Worm (Caenorhabditis elegans) whole organism, young adult: ENCODE results near the gene acs-7.

Source experiments
- B0019.2 ChIP-seq: fragments of 200-800 bp; sonication (Bioruptor generic); conservative IDR thresholded peaks from 2 replicates; pipeline ENCODE4 v1.3.6; 2022; ENCODE audit warnings: missing genetic modification reagents, missing genetic modification characterization, missing compliant biosample characterization
- D2030.7 ChIP-seq: fragments of 200-800 bp; sonication (Bioruptor generic); IDR thresholded peaks from 2 replicates; pipeline ENCODE4 v1.3.6; 2022; ENCODE audit warnings: missing genetic modification reagents, missing genetic modification characterization, missing compliant biosample characterization
- F22D6.2 ChIP-seq: sonication (generic microtip); optimal IDR thresholded peaks from 2 replicates; lab custom pipeline; 2016; ENCODE audit warnings: mild to moderate bottlenecking, missing genetic modification characterization, missing compliant biosample characterization
- F37B4.10 ChIP-seq: fragments of 200-800 bp; sonication (Bioruptor generic); IDR thresholded peaks from 2 replicates; pipeline ENCODE4 v1.3.6; 2022; ENCODE audit warnings: missing genetic modification characterization, missing compliant biosample characterization
- F39B2.1 ChIP-seq: fragments of 200-800 bp; sonication (Bioruptor generic); IDR thresholded peaks from 2 replicates; pipeline ENCODE4 v1.3.6; 2022; ENCODE audit warnings: missing genetic modification reagents, missing genetic modification characterization, missing compliant biosample characterization
- K11D2.4 ChIP-seq: fragments of 200-800 bp; sonication (Bioruptor generic); IDR thresholded peaks from 2 replicates; pipeline ENCODE4 v1.3.6; 2022; ENCODE audit warnings: missing genetic modification reagents, missing genetic modification characterization, missing compliant biosample characterization
- Y56A3A.18 ChIP-seq: fragments of 200-800 bp; sonication (Bioruptor generic); IDR thresholded peaks from 2 replicates; pipeline ENCODE4 v1.3.6; 2022; ENCODE audit warnings: missing genetic modification reagents, missing genetic modification characterization, missing compliant biosample characterization
- Y79H2A.3 ChIP-seq: fragments of 200-800 bp; sonication (Bioruptor generic); conservative IDR thresholded peaks from 2 replicates; pipeline ENCODE4 v1.3.6; 2022; ENCODE audit warnings: missing genetic modification reagents, missing genetic modification characterization, missing compliant biosample characterization
- ZK185.1 ChIP-seq: sonication (generic microtip); optimal IDR thresholded peaks from 2 replicates; lab custom pipeline; 2016; ENCODE audit warnings: mild to moderate bottlenecking, missing genetic modification characterization, missing compliant biosample characterization; ENCODE audit not compliant: poor library complexity, severe bottlenecking
- athp-1 ChIP-seq: sonication (generic microtip); optimal IDR thresholded peaks from 2 replicates; lab custom pipeline; 2017; ENCODE audit warnings: mild to moderate bottlenecking, missing genetic modification characterization, missing compliant biosample characterization
- attf-3 ChIP-seq: fragments of 200-800 bp; sonication (Bioruptor generic); conservative IDR thresholded peaks from 2 replicates; pipeline ENCODE4 v1.3.6; 2022; ENCODE audit warnings: missing genetic modification reagents, missing genetic modification characterization, missing compliant biosample characterization
- ccch-3 ChIP-seq: fragments of 200-800 bp; sonication (Bioruptor generic); optimal IDR thresholded peaks from 2 replicates; lab custom pipeline; 2018; ENCODE audit warnings: mild to moderate bottlenecking, missing genetic modification characterization, missing compliant biosample characterization
- cebp-1 ChIP-seq, 2 experiments: fragments of 200-800 bp in 1 of 2; sonication (Bioruptor generic) in 1 of 2; sonication (generic microtip) in 1 of 2; IDR thresholded peaks in 1 of 2; optimal IDR thresholded peaks in 1 of 2; 2 replicates each; pipeline versions ENCODE4 v1.3.6 to Lab custom; 2017 to 2022; ENCODE audit warnings: missing compliant biosample characterization in 2 of 2, missing genetic modification characterization in 2 of 2, mild to moderate bottlenecking in 1 of 2, missing genetic modification reagents in 1 of 2, moderate library complexity in 1 of 2
- ceh-100 ChIP-seq: fragments of 200-800 bp; sonication (Bioruptor generic); IDR thresholded peaks from 2 replicates; pipeline ENCODE4 v1.3.6; 2022; ENCODE audit warnings: missing genetic modification reagents, missing genetic modification characterization, missing compliant biosample characterization
- ceh-40 ChIP-seq: fragments of 200-800 bp; sonication (Bioruptor generic); IDR thresholded peaks from 2 replicates; pipeline ENCODE4 v1.3.6; 2022; ENCODE audit warnings: missing genetic modification characterization, missing compliant biosample characterization
- ceh-79 ChIP-seq: sonication (generic microtip); optimal IDR thresholded peaks from 2 replicates; lab custom pipeline; 2017; ENCODE audit warnings: mild to moderate bottlenecking, missing genetic modification characterization, missing compliant biosample characterization
- chd-7 ChIP-seq: sonication (generic microtip); optimal IDR thresholded peaks from 2 replicates; lab custom pipeline; 2016; ENCODE audit warnings: mild to moderate bottlenecking, missing genetic modification characterization, moderate library complexity, missing compliant biosample characterization
- die-1 ChIP-seq: sonication (generic microtip); optimal IDR thresholded peaks from 2 replicates; lab custom pipeline; 2016; ENCODE audit warnings: missing genotype, mild to moderate bottlenecking, missing genetic modification characterization, missing compliant biosample characterization
- dox-1 ChIP-seq: fragments of 200-800 bp; sonication (Bioruptor generic); IDR thresholded peaks from 2 replicates; pipeline ENCODE4 v1.3.6; 2022; ENCODE audit warnings: missing genetic modification reagents, missing genetic modification characterization, missing compliant biosample characterization
- dpff-1 ChIP-seq: sonication (generic microtip); optimal IDR thresholded peaks from 2 replicates; lab custom pipeline; 2017; ENCODE audit warnings: mild to moderate bottlenecking, missing genetic modification characterization, missing compliant biosample characterization
- efl-1 ChIP-seq: fragments of 150-350 bp; optimal IDR thresholded peaks from 2 replicates; lab custom pipeline; 2014; ENCODE audit warnings: missing biosample characterization, missing genetic modification reagents, missing genetic modification characterization
- egl-18 ChIP-seq: fragments of 200-800 bp; sonication (Bioruptor generic); IDR thresholded peaks from 2 replicates; pipeline ENCODE4 v1.3.6; 2022; ENCODE audit warnings: missing genetic modification reagents, missing genetic modification characterization, missing compliant biosample characterization
- egrh-3 ChIP-seq: fragments of 200-800 bp; sonication (Bioruptor generic); IDR thresholded peaks from 2 replicates; pipeline ENCODE4 v1.3.6; 2022; ENCODE audit warnings: missing genetic modification reagents, missing genetic modification characterization, missing compliant biosample characterization
- ekl-4 ChIP-seq: fragments of 200-800 bp; sonication (Bioruptor generic); IDR thresholded peaks from 2 replicates; pipeline ENCODE4 v1.3.6; 2022; ENCODE audit warnings: missing genetic modification reagents, missing genetic modification characterization, missing compliant biosample characterization
- gei-17 ChIP-seq: fragments of 200-800 bp; sonication (Bioruptor generic); optimal IDR thresholded peaks from 2 replicates; lab custom pipeline; 2018; ENCODE audit warnings: mild to moderate bottlenecking, missing genetic modification characterization, missing compliant biosample characterization
- hmg-1.2 ChIP-seq: fragments of 200-800 bp; sonication (Bioruptor generic); IDR thresholded peaks from 2 replicates; pipeline ENCODE4 v1.3.6; 2022; ENCODE audit warnings: missing genetic modification reagents, missing genetic modification characterization, missing compliant biosample characterization
- hsf-1 ChIP-seq: fragments of 200-800 bp; sonication (Bioruptor generic); IDR thresholded peaks from 2 replicates; pipeline ENCODE4 v1.3.6; 2022; ENCODE audit warnings: missing genetic modification reagents, missing genetic modification characterization, missing compliant biosample characterization
- let-526 ChIP-seq: fragments of 200-800 bp; sonication (Bioruptor generic); IDR thresholded peaks from 2 replicates; pipeline ENCODE4 v1.3.6; 2022; ENCODE audit warnings: missing genetic modification reagents, missing genetic modification characterization, missing compliant biosample characterization
- lsl-1 ChIP-seq: fragments of 200-800 bp; sonication (Bioruptor generic); optimal IDR thresholded peaks from 2 replicates; lab custom pipeline; 2018; ENCODE audit warnings: mild to moderate bottlenecking, missing genetic modification characterization, moderate library complexity, missing compliant biosample characterization
- lsy-27 ChIP-seq: sonication (generic microtip); optimal IDR thresholded peaks from 2 replicates; lab custom pipeline; 2017; ENCODE audit warnings: missing genetic modification characterization, mild to moderate bottlenecking, missing compliant biosample characterization, antibody characterized with exemption, missing genotype, borderline replicate concordance; ENCODE audit not compliant: insufficient read depth
- madf-3 ChIP-seq: fragments of 200-800 bp; sonication (Bioruptor generic); IDR thresholded peaks from 2 replicates; pipeline ENCODE4 v1.3.6; 2022; ENCODE audit warnings: missing genetic modification reagents, missing genetic modification characterization, missing compliant biosample characterization
- madf-8 ChIP-seq: fragments of 200-800 bp; sonication (Bioruptor generic); conservative IDR thresholded peaks from 2 replicates; pipeline ENCODE4 v1.3.6; 2022; ENCODE audit warnings: missing genetic modification reagents, missing genetic modification characterization, missing compliant biosample characterization
- mxl-1 ChIP-seq: sonication (generic microtip); optimal IDR thresholded peaks from 2 replicates; lab custom pipeline; 2016; ENCODE audit warnings: missing genetic modification characterization, missing compliant biosample characterization
- nfyb-1 ChIP-seq: fragments of 200-800 bp; sonication (Bioruptor generic); IDR thresholded peaks from 2 replicates; pipeline ENCODE4 v1.3.6; 2022; ENCODE audit warnings: missing genetic modification reagents, missing genetic modification characterization, missing compliant biosample characterization
- nhr-27 ChIP-seq: fragments of 200-800 bp; sonication (Bioruptor generic); optimal IDR thresholded peaks from 2 replicates; lab custom pipeline; 2018; ENCODE audit warnings: mild to moderate bottlenecking, missing genetic modification characterization, moderate library complexity, missing compliant biosample characterization
- nhr-90 ChIP-seq: sonication (generic microtip); optimal IDR thresholded peaks from 2 replicates; lab custom pipeline; 2016; ENCODE audit warnings: missing genotype, mild to moderate bottlenecking, missing genetic modification characterization, missing compliant biosample characterization
- pha-4 ChIP-seq: fragments of 150-350 bp; sonication (generic microtip); optimal IDR thresholded peaks from 2 replicates; lab custom pipeline; 2014; ENCODE audit warnings: missing biosample characterization, missing genetic modification reagents, missing genetic modification characterization
- rcor-1 ChIP-seq: fragments of 200-800 bp; sonication (Bioruptor generic); IDR thresholded peaks from 2 replicates; pipeline ENCODE4 v1.3.6; 2022; ENCODE audit warnings: missing genetic modification reagents, missing genetic modification characterization, missing compliant biosample characterization
- sdz-38 ChIP-seq: sonication (generic microtip); optimal IDR thresholded peaks from 2 replicates; lab custom pipeline; 2016; ENCODE audit warnings: missing genotype, missing genetic modification characterization, missing compliant biosample characterization
- snpc-1.1 ChIP-seq: sonication (generic microtip); optimal IDR thresholded peaks from 2 replicates; lab custom pipeline; 2017; ENCODE audit warnings: missing genetic modification characterization, mild to moderate bottlenecking, missing compliant biosample characterization, antibody characterized with exemption, moderate library complexity, missing genotype, missing genetic modification reagents; ENCODE audit not compliant: insufficient read depth
- somi-1 ChIP-seq: fragments of 200-800 bp; sonication (Bioruptor generic); optimal IDR thresholded peaks from 2 replicates; lab custom pipeline; 2018; ENCODE audit warnings: mild to moderate bottlenecking, missing genetic modification characterization, missing compliant biosample characterization
- zfh-2 ChIP-seq: fragments of 200-800 bp; sonication (Bioruptor generic); conservative IDR thresholded peaks from 2 replicates; pipeline ENCODE4 v1.3.6; 2022; ENCODE audit warnings: missing genetic modification reagents, missing genetic modification characterization, missing compliant biosample characterization
- ztf-28 ChIP-seq: fragments of 200-800 bp; sonication (Bioruptor generic); IDR thresholded peaks from 2 replicates; pipeline ENCODE4 v1.3.6; 2022; ENCODE audit warnings: missing genetic modification reagents, missing genetic modification characterization, missing compliant biosample characterization

Gene acs-7

ce11 chrII:9283668-9284357, 8.0 kb upstream of the acs-7 start (continued):
- TF ChIP-seq nfyb-1 (GFP tag; lab: Robert Waterston, UW) (peak; percentile 82), ceh-40 (GFP tag; lab: Robert Waterston, UW) (no peak), dpff-1 (no peak), efl-1 (no peak), dox-1 (GFP tag; lab: Robert Waterston, UW) (0 out of 2 replicates have a peak, but pooled peaks have one; percentile 33), Y79H2A.3 (GFP tag; lab: Robert Waterston, UW) (no peak), Y56A3A.18 (GFP tag; lab: Robert Waterston, UW) (0 out of 2 replicates have a peak, but pooled peaks have one; percentile 34), athp-1 (no peak), hsf-1 (no peak), lsy-27 (tag; lab: Kevin White, UChicago) (no peak), zfh-2 (GFP tag; lab: Robert Waterston, UW) (no peak), attf-3 (GFP tag; lab: Robert Waterston, UW) (no peak), egl-18 (GFP tag; lab: Robert Waterston, UW) (no peak), rcor-1 (GFP tag; lab: Robert Waterston, UW) (no peak), somi-1 (GFP tag; lab: Kevin White, UChicago) (peak; percentile 68), egrh-3 (no peak), let-526 (GFP tag; lab: Robert Waterston, UW) (no peak), nhr-90 (tag; lab: Kevin White, UChicago) (peak; percentile 40)

- no peak for TF ChIP-seq F22D6.2 (tag; lab: Kevin White, UChicago)
- TF ChIP-seq cebp-1 (GFP tag; IDR thresholded peaks at IDR 0.05; lab: Robert Waterston, UW), result no peak
- TF ChIP-seq cebp-1 (tag; optimal IDR thresholded peaks at IDR 0.05; lab: Kevin White, UChicago), result no peak
- no peak for TF ChIP-seq F37B4.10 (GFP tag; lab: Robert Waterston, UW)
- TF ChIP-seq ekl-4 (GFP tag; lab: Robert Waterston, UW), result no peak
- TF ChIP-seq ZK185.1 (tag; lab: Kevin White, UChicago), result peak; percentile 19
- no peak for TF ChIP-seq D2030.7 (GFP tag; lab: Robert Waterston, UW)
- TF ChIP-seq F39B2.1 (GFP tag; lab: Robert Waterston, UW), result no peak
- TF ChIP-seq nfyb-1 (GFP tag; lab: Robert Waterston, UW), result 0 out of 2 replicates have a peak, but pooled peaks have one; percentile 3
- no peak for TF ChIP-seq sdz-38 (tag; lab: Kevin White, UChicago)
- TF ChIP-seq ceh-79, result no peak
- no peak for TF ChIP-seq lsl-1 (GFP tag; lab: Kevin White, UChicago)
- peak; percentile 38; the same call in 1 of the 2 replicates for TF ChIP-seq Y56A3A.18 (GFP tag; lab: Robert Waterston, UW)
- TF ChIP-seq madf-3, result no peak
- no peak for TF ChIP-seq let-526 (GFP tag; lab: Robert Waterston, UW)
- no peak for TF ChIP-seq somi-1 (GFP tag; lab: Kevin White, UChicago)
- TF ChIP-seq madf-8 (GFP tag; lab: Robert Waterston, UW), result no peak
- no peak for TF ChIP-seq pha-4 (tag; lab: Kevin White, UChicago)
- no peak for TF ChIP-seq gei-17 (GFP tag; lab: Kevin White, UChicago)
- TF ChIP-seq B0019.2, result no peak
- TF ChIP-seq hmg-1.2 (GFP tag; lab: Robert Waterston, UW), result no peak
- TF ChIP-seq mxl-1, result no peak
- no peak for TF ChIP-seq nhr-27 (tag; lab: Kevin White, UChicago)
- no peak for TF ChIP-seq Y79H2A.3 (GFP tag; lab: Robert Waterston, UW)
- 0 out of 2 replicates have a peak, but pooled peaks have one; percentile 19 for TF ChIP-seq K11D2.4
- no peak for TF ChIP-seq ccch-3 (GFP tag; lab: Kevin White, UChicago)
- TF ChIP-seq ztf-28, result no peak
- TF ChIP-seq ceh-100, result no peak
- TF ChIP-seq chd-7, result no peak
- no peak for TF ChIP-seq die-1 (tag; lab: Kevin White, UChicago)
- TF ChIP-seq snpc-1.1, result no peak
These were observed 7.3 kb upstream of the acs-7 start for ce11 chrII:9284358-9285170.
